Fruit fly (Drosophila melanogaster): ENCODE data around the gene obst-E.

obst-E gene

dm6 chr2L:5723859-5724475 lies 42.0 kb downstream of the obst-E start (continued):
- peak; percentile 61 for TF ChIP-seq gfzf (GFP tag; optimal IDR thresholded peaks at IDR 0.05)
- no peak for TF ChIP-seq ftz-f1 (GFP tag; optimal IDR thresholded peaks at IDR 0.05)
- TF ChIP-seq ara (GFP tag; IDR thresholded peaks at IDR 0.05) = no peak
- no peak for TF ChIP-seq tap (tag; optimal IDR thresholded peaks at IDR 0.05)
- peak; percentile 55 for TF ChIP-seq CG15514 (GFP tag; optimal IDR thresholded peaks at IDR 0.05)
- no peak for TF ChIP-seq shn (GFP tag; optimal IDR thresholded peaks at IDR 0.05)
- TF ChIP-seq Ptx1 (GFP tag; IDR thresholded peaks at IDR 0.05) = no peak
- no peak for TF ChIP-seq wdn (GFP tag; IDR thresholded peaks at IDR 0.05)
- no peak for TF ChIP-seq vfl (GFP tag; optimal IDR thresholded peaks at IDR 0.05)
- no peak for TF ChIP-seq CG6854 (GFP tag; optimal IDR thresholded peaks at IDR 0.05)
- TF ChIP-seq Nf-YC (tag; optimal IDR thresholded peaks at IDR 0.05) = no peak
- no peak for TF ChIP-seq br (optimal IDR thresholded peaks at IDR 0.05)
- no peak for TF ChIP-seq dm (GFP tag; optimal IDR thresholded peaks at IDR 0.05)
- peak; percentile 5; the same call in 1 of the 2 replicates for TF ChIP-seq CG32532 (GFP tag; IDR thresholded peaks at IDR 0.05)
- TF ChIP-seq unpg (GFP tag; optimal IDR thresholded peaks at IDR 0.05) = no peak
- TF ChIP-seq fd102C (GFP tag; optimal IDR thresholded peaks at IDR 0.05) = no peak
- no peak for TF ChIP-seq Gug (GFP tag; IDR thresholded peaks at IDR 0.05)
- TF ChIP-seq NC2α (GFP tag; optimal IDR thresholded peaks at IDR 0.05) = no peak
- TF ChIP-seq Sry-β (GFP tag; optimal IDR thresholded peaks at IDR 0.05) = no peak
- TF ChIP-seq Atf3 (GFP tag; optimal IDR thresholded peaks at IDR 0.05) = no peak
- no peak for TF ChIP-seq CG9609 (GFP tag; optimal IDR thresholded peaks at IDR 0.05)
- no peak for TF ChIP-seq Dek (tag; optimal IDR thresholded peaks at IDR 0.05)
- TF ChIP-seq Oli (tag; optimal IDR thresholded peaks at IDR 0.05) = no peak
- TF ChIP-seq CG10147 (GFP tag; optimal IDR thresholded peaks at IDR 0.05) = peak; percentile 18
- no peak for TF ChIP-seq Bteb2 (GFP tag; optimal IDR thresholded peaks at IDR 0.05)
- TF ChIP-seq CHES-1-like (GFP tag; optimal IDR thresholded peaks at IDR 0.05) = no peak
- no peak for TF ChIP-seq pan (optimal IDR thresholded peaks at IDR 0.05)
- no peak for TF ChIP-seq pan (GFP tag; optimal IDR thresholded peaks at IDR 0.05 in 1 of 2, IDR thresholded peaks at IDR 0.05 in 1 of 2)
- no peak for TF ChIP-seq CG10267 (tag; optimal IDR thresholded peaks at IDR 0.05)
- TF ChIP-seq gsb (GFP tag; IDR thresholded peaks at IDR 0.05) = no peak
- no peak for TF ChIP-seq z (GFP tag; IDR thresholded peaks at IDR 0.05)
- TF ChIP-seq lmd (GFP tag; IDR thresholded peaks at IDR 0.05) = no peak
- TF ChIP-seq Aef1 (GFP tag; IDR thresholded peaks at IDR 0.05) = no peak
- TF ChIP-seq eve (GFP tag; optimal IDR thresholded peaks at IDR 0.05) = no peak
- TF ChIP-seq CG3281 (GFP tag; optimal IDR thresholded peaks at IDR 0.05) = no peak
- TF ChIP-seq tio (GFP tag; optimal IDR thresholded peaks at IDR 0.05) = no peak
- no peak for TF ChIP-seq GATAe (GFP tag; conservative IDR thresholded peaks at IDR 0.05)
- no peak for TF ChIP-seq ci (GFP tag; IDR thresholded peaks at IDR 0.05)
- TF ChIP-seq CG16815 (GFP tag; optimal IDR thresholded peaks at IDR 0.05) = no peak
- no peak for TF ChIP-seq D (optimal IDR thresholded peaks at IDR 0.05)
- TF ChIP-seq D (GFP tag; optimal IDR thresholded peaks at IDR 0.05) = no peak
- no peak for TF ChIP-seq pb (GFP tag; optimal IDR thresholded peaks at IDR 0.05)
- TF ChIP-seq caup (GFP tag; optimal IDR thresholded peaks at IDR 0.05; ENCODE audit: severe bottlenecking) = no peak
- TF ChIP-seq nmo (GFP tag; optimal IDR thresholded peaks at IDR 0.05) = no peak
- no peak for TF ChIP-seq CG30403 (GFP tag; optimal IDR thresholded peaks at IDR 0.05)
- TF ChIP-seq CG9932 (GFP tag; IDR thresholded peaks at IDR 0.05) = no peak
- no peak for TF ChIP-seq pho (GFP tag; optimal IDR thresholded peaks at IDR 0.05)
- TF ChIP-seq Usf (GFP tag; optimal IDR thresholded peaks at IDR 0.05) = no peak
- TF ChIP-seq Fer1 (GFP tag; optimal IDR thresholded peaks at IDR 0.05) = no peak
- no peak for TF ChIP-seq CG32767 (GFP tag; IDR thresholded peaks at IDR 0.05)
- no peak for TF ChIP-seq Scr (GFP tag; IDR thresholded peaks at IDR 0.05; ENCODE audit: partially characterized antibody)
- no peak for TF ChIP-seq Hr39 (optimal IDR thresholded peaks at IDR 0.05)
- no peak for TF ChIP-seq Max (GFP tag; optimal IDR thresholded peaks at IDR 0.05)

Data from whole organism, embryonic.